Fruit fly (Drosophila melanogaster): ENCODE measurements around the gene Smox.

Gene Smox

DNA sequence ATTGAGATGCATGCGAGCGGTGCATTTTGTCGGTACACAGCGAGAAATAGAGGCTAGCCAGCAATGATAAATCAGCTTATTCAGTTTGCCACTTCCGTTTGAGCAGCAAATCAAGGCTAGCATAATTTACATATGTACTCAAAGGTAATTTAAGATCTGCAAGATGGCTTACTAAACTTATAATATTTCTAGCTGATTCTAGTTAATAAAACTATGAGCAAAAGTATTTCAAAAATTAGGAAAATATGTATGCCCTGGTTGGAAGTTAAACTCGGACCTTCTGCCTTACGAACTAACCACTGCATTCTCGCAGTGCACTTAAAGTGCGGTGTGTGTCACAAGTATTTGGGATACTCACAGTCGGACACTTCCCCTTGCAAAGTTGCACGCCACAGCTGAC, 19.2 kb downstream of the Smox start (continued):
- TF ChIP-seq Lpt (GFP tag; optimal IDR thresholded peaks at IDR 0.05) (peak; percentile 54), cyc (GFP tag; optimal IDR thresholded peaks at IDR 0.05) (no peak), CG11762 (GFP tag; optimal IDR thresholded peaks at IDR 0.05; ENCODE audit: insufficient read depth) (peak; percentile 20), OdsH (GFP tag; optimal IDR thresholded peaks at IDR 0.05) (peak; percentile 41)

DNA sequence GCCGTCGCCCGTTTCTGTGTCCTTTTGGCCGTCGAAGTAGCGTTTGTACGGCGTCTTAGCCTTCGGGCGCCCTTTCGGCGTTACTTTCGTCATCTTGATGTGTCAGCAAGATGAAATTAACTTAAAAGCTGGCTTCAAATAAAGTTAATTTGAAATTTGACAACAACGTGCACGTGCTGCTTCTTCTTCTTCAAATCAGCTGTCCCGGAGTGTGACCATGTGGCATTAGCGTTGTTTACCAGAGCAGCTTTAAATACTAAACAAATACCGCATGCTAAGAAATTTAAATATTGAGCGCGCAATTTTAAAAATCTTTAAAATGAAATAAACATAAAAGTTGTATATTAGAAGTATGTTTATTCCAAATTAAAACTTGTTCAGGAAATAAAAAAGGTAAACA, 21.1 kb downstream of the Smox start, which contains the start of gene CG2260:
Gene CG2260 (minus strand): TSS at position 209 of the 400 bp plus-strand sequence.
- no peak for TF ChIP-seq CG8632 (GFP tag; optimal IDR thresholded peaks at IDR 0.05)
- TF ChIP-seq Eip78C (GFP tag), result peak; percentile 39

DNA sequence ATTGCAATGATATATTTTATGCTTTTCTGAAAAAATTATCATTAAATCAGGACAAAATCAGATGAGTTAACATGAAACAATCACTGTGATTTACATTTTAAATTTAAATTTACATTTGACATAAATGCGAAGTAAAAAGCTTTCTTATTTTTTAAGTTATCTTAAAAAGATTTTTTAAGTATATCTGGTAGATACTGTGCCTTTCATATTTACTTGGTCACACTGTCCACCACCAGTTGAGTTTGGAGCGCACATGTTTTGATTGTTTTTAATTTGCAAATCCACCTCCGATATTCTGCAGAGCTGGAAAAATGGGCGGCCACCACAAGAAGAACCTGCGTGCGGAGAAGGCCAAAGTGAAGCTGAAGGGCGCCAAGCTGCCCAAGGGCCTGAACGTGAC, 25.3 kb downstream of the Smox start, which contains the start of gene CG1575:
Gene CG1575 (plus strand): TSS at position 200 of the 400 bp plus-strand sequence.
- TF ChIP-seq CG8119 (GFP tag; IDR thresholded peaks at IDR 0.05) (no peak), Eip78C (GFP tag) (no peak), CG1621 (tag; optimal IDR thresholded peaks at IDR 0.05) (no peak), Blimp-1 (GFP tag; optimal IDR thresholded peaks at IDR 0.05) (no peak), Eip93F (GFP tag; optimal IDR thresholded peaks at IDR 0.05) (no peak), Sox102F (GFP tag; optimal IDR thresholded peaks at IDR 0.05) (no peak), Sox14 (GFP tag; optimal IDR thresholded peaks at IDR 0.05) (no peak), OdsH (GFP tag; optimal IDR thresholded peaks at IDR 0.05) (no peak), CG15336 (GFP tag; IDR thresholded peaks at IDR 0.05) (no peak), dac (GFP tag; optimal IDR thresholded peaks at IDR 0.05) (no peak), Hr39 (GFP tag; optimal IDR thresholded peaks at IDR 0.05) (no peak), ss (GFP tag; optimal IDR thresholded peaks at IDR 0.05) (no peak)

DNA sequence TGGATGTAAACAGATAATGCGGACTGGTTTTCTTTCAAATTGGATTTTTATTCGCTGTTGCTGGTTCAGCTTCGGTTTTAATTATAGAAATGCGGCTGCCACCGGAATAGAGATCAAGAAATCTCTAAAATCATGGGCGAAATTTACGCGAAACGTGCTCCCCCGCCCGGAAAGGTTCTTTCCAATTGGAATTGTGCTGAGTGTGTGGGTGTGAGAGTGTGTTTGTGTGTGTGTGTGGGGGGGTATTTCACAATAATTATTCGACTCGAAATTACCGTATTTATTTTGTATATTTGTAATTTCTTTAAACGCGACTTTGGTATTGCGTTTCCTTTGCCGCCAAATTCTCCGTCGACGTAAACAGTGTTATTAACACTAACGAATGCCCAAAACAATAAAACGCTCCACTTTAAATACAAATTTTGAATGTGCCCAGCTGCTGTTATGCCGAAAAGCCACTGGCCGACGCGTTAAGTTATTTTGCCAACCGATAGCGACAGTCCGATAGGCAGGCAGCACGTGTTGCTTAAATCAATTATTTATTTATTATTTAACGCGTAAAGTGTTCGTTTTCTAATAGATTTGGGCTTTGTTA, 26.3 kb downstream of the Smox start, which contains the start of gene Gclc:
Gene Gclc (minus strand): TSS at position 431 of the 595 bp plus-strand sequence.
- TF ChIP-seq Sox14 (GFP tag; optimal IDR thresholded peaks at IDR 0.05) (no peak), Met (GFP tag; optimal IDR thresholded peaks at IDR 0.05) (no peak), Eip78C (GFP tag) (peak; percentile 84), CG16779 (tag; optimal IDR thresholded peaks at IDR 0.05) (peak; percentile 3), fkh (GFP tag; optimal IDR thresholded peaks at IDR 0.05) (peak; percentile 5), lz (GFP tag; optimal IDR thresholded peaks at IDR 0.05) (no peak), CG6276 (GFP tag; optimal IDR thresholded peaks at IDR 0.05) (peak; percentile 4)

DNA sequence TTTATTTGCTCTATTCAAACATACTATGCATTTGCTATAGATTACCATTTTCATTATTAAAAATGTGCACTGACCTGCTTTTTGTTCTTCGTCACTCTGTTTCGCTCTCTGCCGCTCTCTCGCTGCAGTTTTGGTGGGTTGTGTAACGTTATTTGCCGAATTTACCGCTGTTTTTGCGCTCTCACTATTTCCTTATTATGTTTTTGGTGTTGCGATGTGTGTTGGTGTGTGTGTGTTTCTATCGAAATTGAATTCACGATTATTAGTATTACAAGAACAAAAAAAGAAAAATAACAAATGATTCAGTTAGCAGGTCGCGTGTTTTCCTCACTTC, 26.8 kb downstream of the Smox start:
- TF ChIP-seq CG6276 (GFP tag; optimal IDR thresholded peaks at IDR 0.05) (no peak), CG4318 (GFP tag; optimal IDR thresholded peaks at IDR 0.05) (no peak), CG11902 (GFP tag; optimal IDR thresholded peaks at IDR 0.05) (no peak), Eip93F (GFP tag; optimal IDR thresholded peaks at IDR 0.05) (no peak), topi (GFP tag; optimal IDR thresholded peaks at IDR 0.05) (no peak), fd85E (GFP tag; optimal IDR thresholded peaks at IDR 0.05) (no peak), Eip78C (GFP tag) (no peak), CG6808 (GFP tag; optimal IDR thresholded peaks at IDR 0.05) (no peak), CG3032 (tag; optimal IDR thresholded peaks at IDR 0.05) (no peak), salr (GFP tag; optimal IDR thresholded peaks at IDR 0.05) (no peak), Sox15 (GFP tag; optimal IDR thresholded peaks at IDR 0.05) (no peak), cyc (GFP tag; optimal IDR thresholded peaks at IDR 0.05) (no peak), CG8119 (GFP tag; IDR thresholded peaks at IDR 0.05) (no peak), CG6792 (GFP tag; optimal IDR thresholded peaks at IDR 0.05) (no peak), pdm3 (GFP tag; optimal IDR thresholded peaks at IDR 0.05) (no peak), CG10669 (GFP tag; optimal IDR thresholded peaks at IDR 0.05) (no peak), Hr4 (GFP tag; optimal IDR thresholded peaks at IDR 0.05) (no peak), net (GFP tag; optimal IDR thresholded peaks at IDR 0.05) (no peak)

All from whole organism, prepupa.